Worm (Caenorhabditis elegans): Measurements from ENCODE around the gene cut-1.

ce11 chrII:11274876-11275275, 6.0 kb downstream of the cut-1 start:
- TF ChIP-seq ztf-23 (GFP tag; IDR thresholded peaks at IDR 0.05) (no peak), flt-1 (GFP tag; IDR thresholded peaks at IDR 0.05) (no peak), med-1 (GFP tag; optimal IDR thresholded peaks at IDR 0.05; ENCODE audit: insufficient read depth) (no peak), ztf-29 (GFP tag; IDR thresholded peaks at IDR 0.05) (no peak), ref-1 (GFP tag; conservative IDR thresholded peaks at IDR 0.05) (no peak), klf-2 (GFP tag; conservative IDR thresholded peaks at IDR 0.05) (no peak), tab-1 (GFP tag; IDR thresholded peaks at IDR 0.05) (no peak), cog-1 (tag; optimal IDR thresholded peaks at IDR 0.05) (no peak)

Data from whole organism, midembryonic.